Worm (Caenorhabditis elegans): ENCODE measurements around the gene F52E4.5.

DNA sequence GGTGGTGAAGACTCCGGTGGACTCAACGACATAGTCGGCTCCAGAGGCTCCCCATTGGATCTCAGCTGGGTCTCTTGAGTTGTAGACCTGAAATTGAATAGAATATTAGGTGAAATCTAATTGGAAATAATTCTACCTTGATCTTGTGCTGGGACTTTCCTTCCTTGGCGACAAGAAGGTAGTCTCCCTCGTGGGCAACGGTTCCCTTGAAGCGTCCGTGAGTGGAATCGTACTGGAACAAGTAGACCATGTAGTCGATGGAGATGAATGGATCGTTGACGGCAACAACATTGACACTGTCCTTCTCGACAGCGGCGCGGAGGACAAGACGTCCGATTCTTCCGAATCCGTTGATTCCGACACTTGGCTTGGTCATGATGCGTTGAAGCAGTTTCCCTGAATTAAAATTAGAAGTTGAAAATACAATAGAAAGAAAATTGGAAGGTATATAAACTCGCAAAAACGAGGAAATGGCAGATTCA is 25.8 kb upstream of the F52E4.5 start, which contains the start of gene gpd-3:
- TF ChIP-seq odd-2 (tag; optimal IDR thresholded peaks at IDR 0.05) (no peak), C38D4.7 (GFP tag; optimal IDR thresholded peaks at IDR 0.05) (no peak), dve-1 (tag; optimal IDR thresholded peaks at IDR 0.05) (no peak), elt-2 (tag; optimal IDR thresholded peaks at IDR 0.05) (no peak), pqm-1 (tag; optimal IDR thresholded peaks at IDR 0.05) (no peak)
